Fruit fly (Drosophila melanogaster): Measurements from ENCODE around the gene Art6.

Art6 gene

DNA sequence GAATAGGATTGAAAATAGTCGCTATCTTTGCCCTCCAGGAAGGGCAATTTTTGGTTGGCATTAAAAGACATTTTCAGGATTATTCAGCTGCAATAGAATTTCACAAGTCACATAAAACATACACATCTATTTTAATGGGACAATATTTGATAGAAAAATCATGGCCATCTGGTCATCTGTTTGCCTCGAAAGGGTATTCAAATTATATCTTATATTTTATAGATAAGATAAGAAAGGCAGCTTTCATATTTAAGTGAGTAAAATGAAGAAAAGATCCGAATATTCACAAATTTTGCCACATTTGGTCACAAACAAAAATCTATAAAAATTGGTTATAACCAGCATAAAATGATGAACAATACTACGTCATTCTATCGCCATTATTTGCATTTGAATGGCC lies at the start of gene Art6:
Art6 (minus strand) TSS at position 101 of the 400 bp plus-strand sequence.
- no peak for TF ChIP-seq CTCF (optimal IDR thresholded peaks at IDR 0.05)
- no peak for TF ChIP-seq CG8478 (optimal IDR thresholded peaks at IDR 0.05)

DNA sequence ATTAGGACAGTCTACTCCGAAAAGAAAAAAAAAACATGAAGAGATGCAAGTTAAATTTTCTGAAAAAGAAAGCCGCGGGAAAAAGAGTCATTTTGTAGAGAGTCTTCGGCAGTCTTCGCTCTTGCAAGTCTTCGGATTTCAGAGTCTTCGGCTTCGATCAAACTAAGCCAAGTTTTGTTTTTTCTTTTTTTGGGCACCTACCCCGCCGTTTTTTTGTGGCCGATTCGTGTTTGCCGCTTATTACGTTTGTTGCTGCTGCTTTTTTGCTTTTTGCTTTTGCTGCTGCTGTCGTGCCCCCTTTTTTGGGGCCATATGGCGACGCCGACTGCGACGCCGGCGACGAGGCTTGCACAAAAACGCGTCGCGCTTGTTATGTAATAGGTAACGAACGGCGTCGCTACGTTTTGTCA lies 46.5 kb upstream of the Art6 start:
- TF ChIP-seq CG8478 (optimal IDR thresholded peaks at IDR 0.05) (no peak), CTCF (optimal IDR thresholded peaks at IDR 0.05) (no peak)

DNA sequence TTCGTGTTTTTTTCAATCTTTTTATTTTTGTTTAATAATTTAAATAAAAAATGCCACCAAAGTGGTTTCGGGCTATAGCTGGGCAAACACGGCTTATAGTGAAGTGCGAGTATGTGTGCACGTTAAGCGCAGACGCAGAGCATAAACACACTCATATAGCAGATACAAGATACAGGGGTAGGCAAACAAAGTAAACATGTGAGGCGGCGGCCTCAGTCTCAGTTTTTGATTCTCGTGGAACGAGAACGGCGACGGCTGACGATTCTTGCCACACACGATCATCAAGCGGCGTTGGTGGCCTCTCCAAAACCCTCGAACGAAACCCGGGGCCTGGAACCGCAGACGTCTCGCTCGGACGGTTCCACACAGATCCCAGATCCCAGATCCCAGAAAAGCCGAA lies 44.5 kb upstream of the Art6 start:
- no peak for TF ChIP-seq CG8478 (optimal IDR thresholded peaks at IDR 0.05)
- no peak for TF ChIP-seq CTCF (optimal IDR thresholded peaks at IDR 0.05)

DNA sequence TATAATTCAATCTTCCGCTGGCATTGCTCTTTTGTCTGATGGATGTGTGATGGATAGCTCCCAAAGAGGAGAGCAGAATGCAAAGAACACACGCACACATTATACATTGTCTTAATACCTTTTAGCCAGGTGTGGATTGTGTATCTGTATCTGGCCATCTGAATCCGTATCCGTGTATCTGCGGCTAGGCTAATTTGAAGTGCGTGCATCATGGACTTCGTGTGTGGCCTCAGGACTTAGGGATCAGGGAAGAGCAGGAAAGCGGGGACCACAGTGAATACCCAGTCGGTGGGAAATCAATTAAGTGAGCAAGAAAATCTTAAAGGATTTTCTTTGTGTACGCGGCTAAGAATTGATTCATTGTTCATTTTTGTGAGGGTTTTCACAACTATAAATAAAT lies 43.8 kb upstream of the Art6 start:
- TF ChIP-seq CTCF (optimal IDR thresholded peaks at IDR 0.05) (no peak), CG8478 (optimal IDR thresholded peaks at IDR 0.05) (no peak)

DNA sequence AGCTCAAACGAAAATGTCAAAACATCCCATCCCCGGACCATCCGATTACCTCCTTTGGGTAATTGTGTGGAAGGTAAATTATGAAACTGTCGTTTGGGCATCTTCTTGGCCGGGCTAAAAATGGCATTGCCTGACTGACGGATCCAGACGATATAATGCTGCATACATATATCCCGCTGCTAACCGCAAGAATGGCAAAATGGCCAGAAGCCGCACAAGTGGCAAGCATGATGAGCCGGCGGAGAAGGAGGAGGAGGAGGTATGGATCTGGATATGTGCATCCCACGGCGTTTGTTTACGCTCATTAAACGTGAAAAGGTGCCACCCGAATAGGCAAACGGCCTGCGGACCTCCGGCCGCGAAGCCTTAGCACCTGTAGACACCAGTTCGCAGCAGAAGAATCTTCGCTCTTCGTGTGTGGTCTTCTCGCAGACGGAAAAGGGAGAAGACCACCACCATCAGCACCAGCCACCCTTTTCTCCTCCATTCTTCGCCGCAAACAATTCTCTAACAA lies 43.4 kb upstream of the Art6 start:
- TF ChIP-seq CTCF (optimal IDR thresholded peaks at IDR 0.05) (no peak), CG8478 (optimal IDR thresholded peaks at IDR 0.05) (no peak)

DNA sequence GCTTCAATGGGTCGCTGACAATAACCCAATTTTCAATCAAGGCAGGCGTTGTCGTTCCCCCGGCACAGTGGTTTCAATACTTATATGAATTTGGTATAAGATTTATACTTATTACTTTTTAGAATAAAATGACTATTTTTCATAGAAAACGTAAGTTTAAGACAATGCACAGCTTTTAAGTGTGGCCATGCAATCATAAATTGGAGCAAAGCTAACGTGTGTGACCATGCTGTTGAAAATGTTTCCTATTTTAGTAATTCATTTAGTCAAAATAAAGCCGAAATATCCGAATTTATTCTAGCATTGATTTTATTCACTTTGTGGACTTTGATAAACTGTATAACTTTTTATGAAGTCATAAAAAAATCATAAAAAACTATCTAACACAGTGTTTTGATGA lies 41.0 kb upstream of the Art6 start:
- TF ChIP-seq CG8478 (optimal IDR thresholded peaks at IDR 0.05) = no peak
- no peak for TF ChIP-seq CTCF (optimal IDR thresholded peaks at IDR 0.05)

DNA sequence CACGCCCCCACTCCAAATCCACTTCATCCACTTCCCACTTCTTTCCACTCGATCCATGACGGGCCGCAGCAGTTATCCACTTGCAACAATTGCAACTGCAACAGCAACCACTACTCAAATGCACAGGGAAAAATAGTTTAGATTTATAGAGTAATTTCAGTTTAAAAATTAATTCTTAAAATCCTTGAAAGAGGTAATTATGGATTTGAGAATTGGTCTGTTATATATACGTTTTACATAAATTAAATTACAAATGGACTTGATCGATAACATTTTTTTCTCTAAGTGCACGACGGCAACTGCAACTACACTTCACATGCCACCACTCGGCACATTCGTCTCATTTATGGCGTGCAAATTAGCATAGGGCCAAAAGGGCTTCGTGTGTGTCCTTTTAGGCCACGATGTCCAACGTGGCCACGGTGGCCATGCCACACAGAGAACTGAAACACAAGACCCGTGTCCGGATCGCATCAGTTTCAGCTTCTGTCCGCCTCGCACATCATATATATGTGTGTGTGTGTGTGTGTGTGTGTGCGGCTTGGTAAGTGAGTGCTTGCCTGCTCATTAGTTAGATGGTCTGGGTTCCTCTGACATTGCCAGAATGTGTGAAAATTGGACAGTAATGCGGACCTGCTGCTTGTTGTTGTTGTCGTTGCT lies 39.4 kb upstream of the Art6 start:
- TF ChIP-seq CG8478 (optimal IDR thresholded peaks at IDR 0.05) = no peak
- TF ChIP-seq CTCF (optimal IDR thresholded peaks at IDR 0.05) = no peak

DNA sequence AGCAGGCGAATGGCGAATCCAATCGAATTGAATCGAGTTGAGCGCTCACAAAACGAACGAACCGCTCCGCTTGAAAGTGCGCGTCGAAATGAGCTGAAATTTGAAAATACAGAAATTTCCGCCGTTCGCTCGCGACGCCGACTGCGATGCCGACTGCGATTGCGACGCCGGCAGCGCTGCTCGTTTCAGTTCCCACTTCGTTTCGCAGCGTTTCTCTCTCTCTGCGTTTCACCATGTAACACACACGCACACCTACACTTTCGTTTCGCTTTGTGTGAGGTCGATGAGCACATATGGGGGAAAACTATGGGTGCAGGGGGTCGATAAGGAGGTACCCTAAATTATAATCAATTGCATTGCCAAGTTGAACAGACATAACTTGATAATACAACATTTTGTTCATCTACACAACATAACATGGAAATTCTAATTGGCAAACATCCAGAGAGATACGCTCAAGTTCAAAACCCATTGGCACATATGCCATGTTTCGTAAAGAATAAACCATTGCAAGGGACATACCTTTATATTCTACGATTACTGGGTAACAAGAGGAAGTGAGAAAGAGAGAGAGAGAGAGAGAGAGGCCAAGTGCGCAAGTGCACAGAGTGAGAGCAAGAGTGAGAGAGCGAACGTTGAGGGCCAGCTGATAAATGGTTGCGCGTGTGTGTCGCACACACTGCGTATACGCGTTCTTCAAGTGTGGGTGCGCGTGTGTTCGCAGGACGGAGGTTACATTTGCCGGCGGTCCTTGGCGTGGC lies 37.8 kb upstream of the Art6 start:
- TF ChIP-seq CG8478 (optimal IDR thresholded peaks at IDR 0.05) = no peak
- no peak for TF ChIP-seq CTCF (optimal IDR thresholded peaks at IDR 0.05)

DNA sequence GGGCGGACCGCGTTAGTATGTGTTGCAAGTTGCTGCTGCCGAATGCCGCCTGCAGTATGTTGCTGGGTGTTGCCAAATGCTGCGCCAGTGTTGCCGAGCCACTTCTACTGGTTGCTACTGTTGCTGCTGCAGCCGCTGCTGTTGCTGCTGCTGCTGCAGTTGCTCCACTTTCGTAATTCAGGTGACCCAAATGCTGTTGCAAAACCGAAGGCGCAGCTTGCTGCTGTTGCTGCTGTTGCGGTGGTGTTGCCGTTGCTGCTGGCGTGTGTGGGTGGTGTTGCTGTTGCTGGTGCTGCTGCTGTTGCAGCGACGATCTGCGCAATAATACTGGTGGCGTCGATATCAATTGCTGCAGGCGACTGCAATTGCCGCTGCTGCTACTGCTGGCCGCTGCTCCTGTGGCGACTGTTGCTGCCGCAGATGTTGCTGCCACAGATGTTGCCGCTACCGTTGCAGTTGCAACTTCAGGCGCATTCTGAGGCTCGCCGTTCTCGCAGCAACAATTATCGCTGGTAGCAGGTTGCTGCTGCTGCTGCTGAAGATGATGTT lies 36.8 kb upstream of the Art6 start:
- TF ChIP-seq CTCF (optimal IDR thresholded peaks at IDR 0.05) (no peak), CG8478 (optimal IDR thresholded peaks at IDR 0.05) (no peak)

DNA sequence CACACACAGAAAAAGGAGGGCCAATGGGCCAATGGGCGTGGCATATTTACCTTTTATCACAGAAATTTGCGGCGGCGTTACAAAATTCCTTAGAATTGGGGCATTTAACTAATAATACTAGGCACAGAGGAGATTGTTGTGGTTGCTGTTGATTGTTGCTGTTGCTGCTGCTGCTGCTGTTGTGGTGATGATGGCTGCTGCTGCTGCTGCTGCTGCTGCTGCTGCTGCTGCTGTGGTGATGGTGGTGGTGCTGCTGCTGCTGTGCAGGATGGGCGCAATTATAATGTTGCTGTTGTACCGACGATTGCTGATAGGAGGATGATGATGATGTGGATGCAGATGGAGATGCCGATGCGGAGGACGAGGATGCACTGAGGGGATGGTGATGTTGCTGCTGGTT lies 36.0 kb upstream of the Art6 start:
- no peak for TF ChIP-seq CG8478 (optimal IDR thresholded peaks at IDR 0.05)
- no peak for TF ChIP-seq CTCF (optimal IDR thresholded peaks at IDR 0.05)

DNA sequence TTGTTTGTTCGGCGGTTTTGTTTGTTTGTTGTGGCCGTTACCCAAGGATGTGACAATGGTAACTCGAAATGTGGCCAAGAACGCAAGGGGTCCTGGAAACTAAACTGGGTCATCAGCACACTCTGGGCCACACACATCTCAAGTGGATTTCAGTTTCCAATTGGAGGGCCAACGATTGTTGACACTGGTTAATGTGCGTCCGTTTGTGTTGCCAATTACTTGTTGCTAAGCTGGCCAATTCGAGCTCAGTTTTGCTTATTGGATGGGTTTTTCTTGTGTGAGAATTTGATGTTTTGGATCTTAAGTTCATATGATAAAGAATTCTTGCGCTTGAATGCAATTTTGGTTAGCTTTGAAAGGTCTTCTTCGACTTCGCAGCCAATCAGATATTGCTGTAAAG lies 35.3 kb upstream of the Art6 start:
- TF ChIP-seq CG8478 (optimal IDR thresholded peaks at IDR 0.05) (no peak), CTCF (optimal IDR thresholded peaks at IDR 0.05) (no peak)

DNA sequence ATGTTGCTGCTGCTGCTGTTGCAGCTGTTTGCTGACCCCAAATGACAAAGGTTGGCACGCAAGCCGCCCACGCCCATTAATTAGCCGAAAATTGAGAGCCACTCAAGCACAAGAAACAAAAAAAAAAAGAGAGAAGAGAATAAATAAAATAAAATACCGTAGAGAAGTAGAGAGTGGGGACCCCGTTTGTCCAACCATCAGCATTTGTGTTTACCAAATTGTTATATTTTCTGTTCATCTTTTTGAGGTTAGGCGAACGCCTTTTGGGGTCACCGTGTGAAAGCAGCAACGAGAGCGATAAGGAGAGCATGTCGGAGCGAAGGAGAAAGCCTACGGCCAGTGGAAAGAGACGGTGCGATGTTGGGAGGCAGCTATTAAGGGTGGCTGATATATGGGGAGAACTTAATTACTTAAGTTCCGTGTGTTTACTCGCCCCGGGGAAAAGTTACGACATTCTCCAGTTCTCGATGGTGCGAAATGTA lies 32.5 kb upstream of the Art6 start:
- TF ChIP-seq CTCF (optimal IDR thresholded peaks at IDR 0.05) (no peak), CG8478 (optimal IDR thresholded peaks at IDR 0.05) (no peak)

DNA sequence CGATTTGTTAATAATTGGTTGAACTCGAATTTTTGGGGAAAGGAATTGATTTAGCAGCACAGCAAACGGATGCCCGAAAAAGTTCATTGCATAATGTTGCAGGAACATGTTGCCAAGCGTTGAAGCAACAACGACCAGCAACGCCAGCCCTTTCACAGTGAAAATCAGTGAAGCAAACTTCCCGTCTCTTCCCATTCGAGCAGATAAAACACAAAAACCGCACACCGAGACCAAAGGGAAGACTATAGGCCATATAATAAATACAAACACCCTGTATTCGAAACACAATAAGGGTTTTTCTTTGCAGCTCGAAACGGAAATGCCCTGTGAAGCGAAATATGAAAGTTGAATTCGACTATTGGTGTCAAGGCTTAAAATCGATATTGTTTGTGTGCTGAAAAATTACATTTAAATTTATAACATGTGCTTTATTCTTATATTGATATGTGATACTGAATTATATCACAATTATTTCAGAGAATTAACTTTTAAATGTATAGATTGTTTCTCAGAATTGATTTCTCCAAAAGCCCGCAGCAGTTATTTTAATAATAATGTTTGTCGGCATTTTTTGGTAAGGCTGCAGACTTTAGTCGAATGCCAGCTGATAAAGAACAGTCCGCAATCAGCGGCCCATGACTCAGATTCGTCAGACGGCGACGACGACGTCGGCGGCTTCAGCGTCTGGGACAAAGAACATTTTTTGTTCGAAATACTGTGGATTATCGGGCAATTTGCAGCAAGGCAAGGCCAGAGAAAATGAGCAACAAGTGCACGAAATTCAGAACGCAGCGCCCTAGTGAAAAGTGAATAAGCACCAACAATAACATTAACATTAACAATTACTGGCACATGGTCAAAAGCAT lies 31.7 kb upstream of the Art6 start:
- TF ChIP-seq CG8478 (optimal IDR thresholded peaks at IDR 0.05) (no peak), CTCF (optimal IDR thresholded peaks at IDR 0.05) (no peak)

DNA sequence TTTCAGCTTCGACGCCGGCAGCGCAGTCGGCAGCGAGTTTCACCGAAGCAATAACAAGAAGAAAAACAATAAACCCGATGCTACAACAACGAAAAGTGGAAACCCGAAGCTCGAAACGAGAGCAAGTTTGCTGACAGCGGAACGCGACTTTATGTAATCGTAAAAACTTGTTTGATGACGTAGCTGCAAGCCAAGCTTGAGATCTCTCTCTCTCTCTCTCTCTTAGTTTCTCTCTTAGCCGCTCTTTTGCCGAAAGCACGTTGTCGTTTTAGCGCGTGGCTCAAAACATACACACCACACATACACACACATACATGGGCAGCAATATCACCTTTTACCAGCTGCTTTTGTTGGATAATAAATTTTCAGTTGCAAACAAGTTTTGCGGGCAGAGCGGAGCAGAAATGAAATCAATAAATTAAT lies 30.5 kb upstream of the Art6 start:
- TF ChIP-seq CTCF (optimal IDR thresholded peaks at IDR 0.05) (no peak), CG8478 (optimal IDR thresholded peaks at IDR 0.05) (no peak)

DNA sequence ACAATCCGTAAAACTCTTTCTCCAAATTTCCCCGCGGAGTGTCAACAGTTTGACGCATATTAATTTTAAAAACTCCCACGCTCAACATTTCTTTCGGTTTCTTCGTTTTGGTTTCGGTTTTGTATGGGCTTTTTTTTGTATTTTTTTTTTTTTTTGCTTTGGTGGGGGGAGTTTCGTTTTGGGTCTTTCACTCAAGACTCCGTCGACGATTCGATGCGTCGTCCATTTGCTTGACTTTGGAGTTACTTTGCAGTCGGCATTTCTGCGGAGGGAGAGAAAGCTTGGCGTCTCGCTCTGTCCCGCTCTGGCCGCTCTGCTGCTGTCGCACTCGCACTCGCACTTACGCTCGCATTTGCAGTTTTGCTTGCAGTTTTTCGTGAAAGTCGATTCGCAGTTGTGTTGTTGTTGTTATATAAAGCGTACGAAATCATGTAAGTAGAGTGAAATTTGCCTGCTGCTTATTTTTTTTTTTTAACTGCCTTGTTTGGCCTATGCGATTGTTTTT lies 29.2 kb upstream of the Art6 start:
- TF ChIP-seq CTCF (optimal IDR thresholded peaks at IDR 0.05) (no peak), CG8478 (optimal IDR thresholded peaks at IDR 0.05) (no peak)

Measured in S2 (cell line).